Fruit fly (Drosophila melanogaster) whole organism, embryonic: Measurements from ENCODE around the gene TbCMF46.

Experiments
- Adf1 ChIP-seq: fragments of 200-800 bp; sonication (Bioruptor generic); IDR thresholded peaks from 2 replicates; pipeline ENCODE4 v1.3.6; 2022; ENCODE audit warnings: missing biosample characterization, missing genetic modification characterization
- CG10543 ChIP-seq: fragments of 200-800 bp; sonication (Bioruptor generic); optimal IDR thresholded peaks from 3 replicates; lab custom pipeline; 2017; ENCODE audit warnings: missing biosample characterization, mild to moderate bottlenecking, missing genetic modification characterization, moderate library complexity
- CG11560 ChIP-seq: fragments of 200-800 bp; sonication (Bioruptor generic); IDR thresholded peaks from 3 replicates; pipeline ENCODE4 v1.3.6; 2022; ENCODE audit warnings: missing biosample characterization, missing genetic modification characterization
- CG12219 ChIP-seq: fragments of 200-800 bp; sonication (Bioruptor generic); optimal IDR thresholded peaks from 3 replicates; lab custom pipeline; 2018; ENCODE audit warnings: missing biosample characterization, mild to moderate bottlenecking, missing genetic modification characterization
- CG14050 ChIP-seq: fragments of 200-800 bp; sonication (Bioruptor generic); IDR thresholded peaks from 3 replicates; pipeline ENCODE4 v1.3.6; 2022; ENCODE audit warnings: missing biosample characterization, missing genetic modification characterization
- CG15479 ChIP-seq: fragments of 200-800 bp; sonication (Bioruptor generic); optimal IDR thresholded peaks from 3 replicates; lab custom pipeline; 2019; ENCODE audit warnings: missing biosample characterization, mild to moderate bottlenecking, missing genetic modification characterization, moderate library complexity
- CG15514 ChIP-seq: fragments of 200-800 bp; sonication (Bioruptor generic); optimal IDR thresholded peaks from 3 replicates; lab custom pipeline; 2017; ENCODE audit warnings: missing biosample characterization, missing genetic modification characterization, mild to moderate bottlenecking, moderate library complexity, missing genetic modification reagents
- CG15601 ChIP-seq: fragments of 200-800 bp; sonication (Bioruptor generic); optimal IDR thresholded peaks from 3 replicates; lab custom pipeline; 2019; ENCODE audit warnings: missing biosample characterization, mild to moderate bottlenecking, missing genetic modification characterization, moderate library complexity
- CG1647 ChIP-seq: fragments of 200-800 bp; sonication (Bioruptor generic); optimal IDR thresholded peaks from 3 replicates; lab custom pipeline; 2016; ENCODE audit warnings: missing biosample characterization, missing genetic modification characterization
- CG17328 ChIP-seq: fragments of 200-800 bp; sonication (Bioruptor generic); IDR thresholded peaks from 2 replicates; pipeline ENCODE4 v1.3.6; 2022; ENCODE audit warnings: missing biosample characterization, missing genetic modification characterization
- CG17829 ChIP-seq: fragments of 200-800 bp; optimal IDR thresholded peaks from 2 replicates; lab custom pipeline; 2019; ENCODE audit warnings: missing biosample characterization, mild to moderate bottlenecking, missing genetic modification characterization, moderate library complexity
- CG2120 ChIP-seq: fragments of 200-800 bp; sonication (Bioruptor generic); optimal IDR thresholded peaks from 3 replicates; lab custom pipeline; 2016; ENCODE audit warnings: missing biosample characterization, missing genetic modification characterization
- CG31224 ChIP-seq: fragments of 200-800 bp; sonication (Bioruptor generic); IDR thresholded peaks from 2 replicates; pipeline ENCODE4 v1.3.6; 2022; ENCODE audit warnings: missing biosample characterization, missing genetic modification characterization
- CG3163 ChIP-seq: fragments of 200-800 bp; sonication (Bioruptor generic); optimal IDR thresholded peaks from 3 replicates; lab custom pipeline; 2016; ENCODE audit warnings: missing biosample characterization, missing genetic modification characterization
- CG32767 ChIP-seq: fragments of 200-800 bp; sonication (Bioruptor generic); IDR thresholded peaks from 2 replicates; pipeline ENCODE4 v1.3.6; 2022; ENCODE audit warnings: missing biosample characterization, missing genetic modification characterization
- CG32772 ChIP-seq: fragments of 200-800 bp; sonication (Bioruptor generic); IDR thresholded peaks from 2 replicates; pipeline ENCODE4 v1.3.6; 2022; ENCODE audit warnings: missing biosample characterization, missing genetic modification characterization
- CG43689 ChIP-seq: fragments of 200-800 bp; sonication (Bioruptor generic); IDR thresholded peaks from 2 replicates; pipeline ENCODE4 v1.3.6; 2022; ENCODE audit warnings: missing biosample characterization, missing genetic modification characterization
- CG4424 ChIP-seq: fragments of 200-800 bp; sonication (Bioruptor generic); optimal IDR thresholded peaks from 3 replicates; lab custom pipeline; 2016; ENCODE audit warnings: missing biosample characterization, missing genetic modification characterization
- CG4820 ChIP-seq: fragments of 200-800 bp; sonication (Bioruptor generic); optimal IDR thresholded peaks from 3 replicates; lab custom pipeline; 2016; ENCODE audit warnings: missing biosample characterization, missing genetic modification characterization
- CG6272 ChIP-seq: fragments of 200-800 bp; sonication (Bioruptor generic); IDR thresholded peaks from 2 replicates; pipeline ENCODE4 v1.3.6; 2022; ENCODE audit warnings: missing biosample characterization, missing genetic modification characterization
- CG6654 ChIP-seq: fragments of 200-800 bp; sonication (Bioruptor generic); optimal IDR thresholded peaks from 2 replicates; lab custom pipeline; 2017; ENCODE audit warnings: missing biosample characterization, mild to moderate bottlenecking, missing genetic modification characterization
- CG6689 ChIP-seq: fragments of 200-800 bp; sonication (Bioruptor generic); IDR thresholded peaks from 2 replicates; pipeline ENCODE4 v1.3.6; 2022; ENCODE audit warnings: missing biosample characterization, missing genetic modification characterization
- CG7271 ChIP-seq: fragments of 200-800 bp; sonication (Bioruptor generic); optimal IDR thresholded peaks from 2 replicates; lab custom pipeline; 2018; ENCODE audit warnings: missing biosample characterization, mild to moderate bottlenecking, missing genetic modification characterization, moderate library complexity
- CG7987 ChIP-seq: fragments of 200-800 bp; sonication (Bioruptor generic); optimal IDR thresholded peaks from 2 replicates; lab custom pipeline; 2018; ENCODE audit warnings: missing biosample characterization, mild to moderate bottlenecking, missing genetic modification characterization, moderate library complexity
- D19A ChIP-seq: fragments of 200-800 bp; optimal IDR thresholded peaks from 3 replicates; lab custom pipeline; 2019; ENCODE audit warnings: missing biosample characterization, mild to moderate bottlenecking, missing genetic modification characterization, moderate library complexity
- Dad ChIP-seq: fragments of 200-800 bp; sonication (Bioruptor generic); optimal IDR thresholded peaks from 3 replicates; lab custom pipeline; 2016; ENCODE audit warnings: missing biosample characterization, missing genetic modification characterization
- Doc3 ChIP-seq: fragments of 200-800 bp; sonication (Bioruptor generic); IDR thresholded peaks from 3 replicates; pipeline ENCODE4 v1.3.6; 2022; ENCODE audit warnings: missing biosample characterization, missing genetic modification characterization; ENCODE audit not compliant: partially characterized antibody
- E2f1 ChIP-seq: fragments of 200-800 bp; sonication (Bioruptor generic); IDR thresholded peaks from 2 replicates; pipeline ENCODE4 v1.3.6; 2022; ENCODE audit warnings: missing biosample characterization, missing genetic modification characterization
- E2f2 ChIP-seq: fragments of 200-800 bp; sonication (Bioruptor generic); IDR thresholded peaks from 2 replicates; pipeline ENCODE4 v1.3.6; 2022; ENCODE audit warnings: missing biosample characterization, missing genetic modification characterization
- HLHmδ ChIP-seq: fragments of 200-800 bp; sonication (Bioruptor generic); optimal IDR thresholded peaks from 2 replicates; lab custom pipeline; 2018; ENCODE audit warnings: missing biosample characterization, mild to moderate bottlenecking, missing genetic modification characterization, moderate library complexity
- Hey ChIP-seq: fragments of 200-800 bp; sonication (Bioruptor generic); optimal IDR thresholded peaks from 3 replicates; lab custom pipeline; 2018; ENCODE audit warnings: missing biosample characterization, mild to moderate bottlenecking, missing genetic modification characterization
- Myb ChIP-seq: fragments of 200-800 bp; sonication (Bioruptor generic); optimal IDR thresholded peaks from 2 replicates; lab custom pipeline; 2016; ENCODE audit warnings: missing biosample characterization, missing genetic modification characterization
- Rfx ChIP-seq: fragments of 200-800 bp; sonication (Bioruptor generic); IDR thresholded peaks from 2 replicates; pipeline ENCODE4 v1.3.6; 2022; ENCODE audit warnings: missing biosample characterization, missing genetic modification characterization
- Sry-δ ChIP-seq: fragments of 200-800 bp; sonication (Bioruptor generic); optimal IDR thresholded peaks from 2 replicates; lab custom pipeline; 2016; ENCODE audit warnings: missing biosample characterization, missing genetic modification characterization
- al ChIP-seq: fragments of 200-800 bp; sonication (Bioruptor generic); IDR thresholded peaks from 2 replicates; pipeline ENCODE4 v1.3.6; 2022; ENCODE audit warnings: missing biosample characterization, missing genetic modification characterization
- btn ChIP-seq: fragments of 200-800 bp; sonication (Bioruptor generic); optimal IDR thresholded peaks from 2 replicates; lab custom pipeline; 2016; ENCODE audit warnings: missing biosample characterization, missing genetic modification characterization
- da ChIP-seq: fragments of 200-800 bp; sonication (Bioruptor generic); optimal IDR thresholded peaks from 2 replicates; lab custom pipeline; 2016; ENCODE audit warnings: missing biosample characterization, missing genetic modification characterization
- ems ChIP-seq: fragments of 200-800 bp; sonication (Bioruptor generic); optimal IDR thresholded peaks from 3 replicates; lab custom pipeline; 2016; ENCODE audit warnings: missing biosample characterization, missing genetic modification characterization
- fd3F ChIP-seq: fragments of 200-800 bp; sonication (Bioruptor generic); optimal IDR thresholded peaks from 2 replicates; lab custom pipeline; 2018; ENCODE audit warnings: missing biosample characterization, mild to moderate bottlenecking, missing genetic modification characterization, moderate library complexity
- fd64A ChIP-seq: fragments of 200-800 bp; sonication (Bioruptor generic); optimal IDR thresholded peaks from 3 replicates; lab custom pipeline; 2018; ENCODE audit warnings: missing biosample characterization, mild to moderate bottlenecking, missing genetic modification characterization
- gfzf ChIP-seq: fragments of 200-800 bp; sonication (Bioruptor generic); optimal IDR thresholded peaks from 2 replicates; lab custom pipeline; 2016; ENCODE audit warnings: missing biosample characterization, mild to moderate bottlenecking, missing genetic modification characterization, moderate library complexity
- her ChIP-seq: fragments of 200-800 bp; sonication (Bioruptor generic); optimal IDR thresholded peaks from 2 replicates; lab custom pipeline; 2016; ENCODE audit warnings: missing biosample characterization, missing genetic modification characterization
- inv ChIP-seq: fragments of 200-800 bp; sonication (Bioruptor generic); IDR thresholded peaks from 2 replicates; pipeline ENCODE4 v1.3.6; 2022; ENCODE audit warnings: missing biosample characterization, missing genetic modification characterization; ENCODE audit not compliant: partially characterized antibody
- jumu ChIP-seq: fragments of 200-800 bp; sonication (Bioruptor generic); optimal IDR thresholded peaks from 3 replicates; lab custom pipeline; 2016; ENCODE audit warnings: missing biosample characterization, missing genetic modification characterization
- lbe ChIP-seq: fragments of 200-800 bp; sonication (Bioruptor generic); optimal IDR thresholded peaks from 2 replicates; lab custom pipeline; 2016; ENCODE audit warnings: missing biosample characterization, mild to moderate bottlenecking, missing genetic modification characterization
- lola ChIP-seq, 3 experiments: fragments of >200 bp in 2 of 3; fragments of 200-800 bp in 1 of 3; sonication (Bioruptor generic) in 1 of 3; optimal IDR thresholded peaks; 2 replicates each; lab custom pipeline; 2017 to 2019; ENCODE audit warnings: missing biosample characterization in 3 of 3, missing genetic modification characterization in 3 of 3, mild to moderate bottlenecking in 1 of 3, moderate library complexity in 1 of 3
- pros ChIP-seq: fragments of 200-800 bp; sonication (Bioruptor generic); optimal IDR thresholded peaks from 3 replicates; lab custom pipeline; 2019; ENCODE audit warnings: missing biosample characterization, mild to moderate bottlenecking, missing genetic modification characterization, moderate library complexity
- sc ChIP-seq, 3 experiments: fragments of >200 bp in 2 of 3; fragments of 200-800 bp in 1 of 3; sonication (Bioruptor generic) in 1 of 3; optimal IDR thresholded peaks; 2 replicates in 2 of 3; 3 replicates in 1 of 3; lab custom pipeline; 2017; ENCODE audit warnings: mild to moderate bottlenecking in 1 of 3, missing biosample characterization in 1 of 3, missing genetic modification characterization in 1 of 3, missing genetic modification reagents in 1 of 3
- trh ChIP-seq: fragments of 200-800 bp; sonication (Bioruptor generic); optimal IDR thresholded peaks from 2 replicates; lab custom pipeline; 2016; ENCODE audit warnings: missing biosample characterization, missing genetic modification characterization
- tup ChIP-seq: fragments of 200-800 bp; sonication (Bioruptor generic); optimal IDR thresholded peaks from 2 replicates; lab custom pipeline; 2016; ENCODE audit warnings: missing biosample characterization, mild to moderate bottlenecking, missing genetic modification characterization, moderate library complexity
- wor ChIP-seq: fragments of 200-800 bp; sonication (Bioruptor generic); IDR thresholded peaks from 2 replicates; pipeline ENCODE4 v1.3.6; 2022; ENCODE audit warnings: missing biosample characterization, missing genetic modification characterization

The TbCMF46 gene

DNA sequence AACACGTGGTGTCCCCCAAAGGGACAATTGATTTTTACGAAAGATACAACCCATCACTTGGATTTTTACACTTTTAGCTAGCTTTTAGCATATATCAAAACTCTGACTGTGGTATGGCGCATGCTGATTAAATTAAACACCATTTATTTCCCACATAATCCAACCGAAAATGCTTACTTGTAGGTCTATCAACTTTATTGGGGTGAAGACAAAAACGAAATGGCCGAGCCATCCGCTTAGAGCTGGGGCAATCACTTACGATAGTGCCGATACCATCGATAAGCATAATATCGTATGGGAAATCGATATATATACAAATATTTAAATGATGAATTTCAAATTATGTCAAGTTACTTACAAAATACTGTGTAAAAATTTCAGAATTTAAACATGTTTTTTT, 27.4 kb downstream of the TbCMF46 start, which contains the start of gene RpS2 (continued):
- TF ChIP-seq CG7987 (GFP tag; lab: Kevin White, UChicago) (peak; percentile 68), gfzf (GFP tag; lab: Kevin White, UChicago) (peak; percentile 18), Myb (GFP tag; lab: Kevin White, UChicago) (peak; percentile 27), CG31224 (GFP tag; lab: Robert Waterston, UW) (no peak), CG6272 (GFP tag; lab: Robert Waterston, UW) (peak; percentile 43), Sry-δ (peak; percentile 90), E2f1 (GFP tag; lab: Robert Waterston, UW) (no peak), trh (no peak), CG3163 (GFP tag; lab: Kevin White, UChicago) (peak; percentile 25), fd64A (GFP tag; lab: Kevin White, UChicago) (no peak), CG32772 (GFP tag; lab: Robert Waterston, UW) (no peak), CG4820 (no peak), jumu (no peak), lola (GFP tag; optimal IDR thresholded peaks at IDR 0.05; lab: Kevin White, UChicago) (no peak), CG32767 (GFP tag; lab: Robert Waterston, UW) (no peak), D19A (tag; lab: Kevin White, UChicago) (no peak), Rfx (peak; percentile 67), sc (optimal IDR thresholded peaks at IDR 0.05; lab: Kevin White, UChicago) (no peak), sc (GFP tag; optimal IDR thresholded peaks at IDR 0.05; lab: Kevin White, UChicago) (no peak), CG2120 (GFP tag; lab: Kevin White, UChicago) (peak; percentile 38), al (GFP tag; lab: Robert Waterston, UW) (0 out of 2 replicates have a peak, but pooled peaks have one; percentile 16), Adf1 (GFP tag; lab: Robert Waterston, UW) (peak; percentile 40; the same call in 1 of the 2 replicates), CG6654 (GFP tag; lab: Kevin White, UChicago) (no peak), CG17829 (tag; lab: Kevin White, UChicago) (no peak), lbe (GFP tag; lab: Kevin White, UChicago) (peak; percentile 69), CG11560 (no peak), CG15601 (tag; lab: Kevin White, UChicago) (peak; percentile 8), CG12219 (GFP tag; lab: Kevin White, UChicago) (peak; percentile 3), inv (GFP tag; lab: Robert Waterston, UW) (peak; percentile 99), E2f2 (GFP tag; lab: Robert Waterston, UW) (peak; percentile 84), fd3F (no peak), HLHmδ (peak; percentile 52), CG17328 (GFP tag; lab: Robert Waterston, UW) (peak; percentile 60), CG10543 (GFP tag; lab: Kevin White, UChicago) (peak; percentile 47), CG7271 (tag; lab: Kevin White, UChicago) (no peak), da (GFP tag; lab: Kevin White, UChicago) (no peak), CG43689 (GFP tag; lab: Robert Waterston, UW) (no peak), Dad (GFP tag; lab: Kevin White, UChicago) (peak; percentile 5), CG15479 (GFP tag; lab: Kevin White, UChicago) (no peak), btn (no peak), CG15514 (GFP tag; lab: Kevin White, UChicago) (peak; percentile 71), wor (GFP tag; lab: Robert Waterston, UW) (no peak), CG4424 (GFP tag; lab: Kevin White, UChicago) (no peak), Doc3 (peak; percentile 99), Hey (no peak), ems (GFP tag; lab: Kevin White, UChicago) (no peak), her (peak; percentile 32), CG6689 (GFP tag; lab: Robert Waterston, UW) (0 out of 2 replicates have a peak, but pooled peaks have one; percentile 15), CG1647 (no peak), pros (no peak), tup (GFP tag; lab: Kevin White, UChicago) (no peak), CG14050 (GFP tag; lab: Robert Waterston, UW) (no peak)
